Worm (Caenorhabditis elegans): ENCODE measurements around the gene B0284.3.

DNA sequence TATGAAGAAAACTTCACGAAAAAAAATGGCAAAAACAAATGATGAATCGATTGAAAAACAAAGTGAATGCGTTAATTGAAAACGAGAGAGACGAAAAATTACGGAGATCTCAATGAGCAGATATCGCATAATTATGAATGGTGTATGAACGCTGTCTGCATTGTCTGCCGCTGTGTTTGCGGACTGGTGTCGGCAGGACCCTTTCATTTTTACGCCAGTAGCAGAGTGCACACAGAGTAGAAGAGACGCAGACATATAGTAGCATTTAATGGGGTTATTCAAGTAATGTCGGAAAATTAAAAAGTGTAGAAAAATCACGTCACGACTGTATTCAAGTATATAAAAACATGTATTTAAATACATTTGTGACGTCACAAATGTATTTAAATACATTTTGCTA, 1.2 kb upstream of the B0284.3 start:
- TF ChIP-seq aly-2 (tag; optimal IDR thresholded peaks at IDR 0.05): no peak
- TF ChIP-seq ztf-11 (tag; optimal IDR thresholded peaks at IDR 0.05): no peak
- TF ChIP-seq pqm-1 (tag; optimal IDR thresholded peaks at IDR 0.05): no peak
- TF ChIP-seq jun-1 (tag; optimal IDR thresholded peaks at IDR 0.05): no peak
